Worm (Caenorhabditis elegans): ENCODE measurements around the gene C18A11.4.
A peak's percentile ranks its signal among the peaks of the same experiment; 100 is the strongest.

Gene C18A11.4

DNA sequence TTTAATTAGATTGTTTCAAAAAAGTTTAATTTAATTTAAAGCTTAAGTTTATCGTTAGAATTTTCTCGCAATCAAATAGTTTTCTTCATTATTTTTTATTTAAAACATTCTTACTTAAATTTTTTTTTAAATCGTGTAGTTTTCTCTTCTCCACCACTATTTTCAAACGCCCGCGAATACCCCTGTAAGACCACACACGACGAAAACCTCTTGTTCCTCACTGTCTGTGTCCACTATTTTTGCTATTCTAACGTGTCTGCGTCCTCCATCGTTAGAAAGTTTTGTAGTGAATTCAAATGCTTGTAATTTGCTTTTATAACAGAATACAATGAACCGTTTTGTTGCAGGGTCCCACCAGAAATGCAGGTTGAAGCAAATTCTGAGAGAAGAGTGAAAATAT lies 4.4 kb upstream of the C18A11.4 start, which contains the start of gene xol-1:
Gene xol-1 (plus strand): TSS at position 347 of the 400 bp plus-strand sequence.
- no peak for TF ChIP-seq Y75B8A.6 (GFP tag; IDR thresholded peaks at IDR 0.05)
- peak; percentile 77 for TF ChIP-seq tra-1 (GFP tag; IDR thresholded peaks at IDR 0.05)

DNA sequence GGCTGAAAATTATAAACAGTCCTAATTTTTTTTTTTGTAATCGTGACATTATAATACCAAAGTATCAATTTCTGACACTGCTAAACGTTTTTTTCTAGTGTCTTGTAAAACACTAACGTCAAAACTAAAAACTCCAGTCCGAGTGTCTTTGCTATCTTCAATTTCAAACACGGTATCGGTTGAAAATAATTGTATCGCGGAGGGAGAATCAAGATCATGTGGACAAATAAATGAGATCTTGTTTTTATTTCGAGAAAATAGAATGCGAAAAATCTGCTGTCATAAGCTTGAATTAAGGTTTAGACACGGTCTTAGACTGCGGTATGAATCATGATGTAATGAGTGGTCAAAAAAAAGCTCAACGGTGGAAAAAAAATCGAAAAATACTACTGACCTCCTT lies 3.3 kb downstream of the C18A11.4 start:
- peak in 1 of 2 experiments; percentile 15 for TF ChIP-seq daf-16 (GFP tag; optimal IDR thresholded peaks at IDR 0.05)
- TF ChIP-seq daf-16 (tag; optimal IDR thresholded peaks at IDR 0.05), result no peak
- no peak for TF ChIP-seq F49E8.2 (tag; optimal IDR thresholded peaks at IDR 0.05; ENCODE audit: borderline replicate concordance)
- TF ChIP-seq mdl-1 (tag; optimal IDR thresholded peaks at IDR 0.05), result no peak
- no peak for TF ChIP-seq nhr-77 (tag; optimal IDR thresholded peaks at IDR 0.05)
- TF ChIP-seq aha-1 (tag), result peak; percentile 43
- peak; percentile 9 for TF ChIP-seq F10B5.3 (tag; optimal IDR thresholded peaks at IDR 0.05)
- no peak for TF ChIP-seq ceh-82 (tag; optimal IDR thresholded peaks at IDR 0.05)
- TF ChIP-seq lin-29 (GFP tag; IDR thresholded peaks at IDR 0.05), result no peak

DNA sequence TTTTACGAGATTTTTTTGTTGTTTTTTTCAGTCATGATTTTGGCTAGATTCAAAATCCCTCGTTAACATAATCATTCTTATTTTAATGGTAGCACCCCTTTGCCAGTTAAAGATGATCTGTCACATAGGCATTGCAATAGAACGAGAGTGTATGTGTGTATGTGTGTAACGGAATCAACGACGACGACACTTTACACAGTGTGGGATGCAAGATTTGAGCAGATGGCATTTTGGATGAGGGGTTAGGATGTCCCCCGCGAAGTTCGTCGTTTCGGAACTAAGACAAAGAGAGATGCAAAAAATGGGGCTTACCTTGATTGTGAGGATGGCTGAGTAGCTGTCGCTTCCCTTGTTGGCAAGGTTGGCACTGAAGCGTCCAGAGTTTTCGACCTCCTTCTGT lies 6.7 kb downstream of the C18A11.4 start:
- TF ChIP-seq aha-1 (tag) (peak; percentile 44), snpc-1.2 (GFP tag; IDR thresholded peaks at IDR 0.05) (no peak)

DNA sequence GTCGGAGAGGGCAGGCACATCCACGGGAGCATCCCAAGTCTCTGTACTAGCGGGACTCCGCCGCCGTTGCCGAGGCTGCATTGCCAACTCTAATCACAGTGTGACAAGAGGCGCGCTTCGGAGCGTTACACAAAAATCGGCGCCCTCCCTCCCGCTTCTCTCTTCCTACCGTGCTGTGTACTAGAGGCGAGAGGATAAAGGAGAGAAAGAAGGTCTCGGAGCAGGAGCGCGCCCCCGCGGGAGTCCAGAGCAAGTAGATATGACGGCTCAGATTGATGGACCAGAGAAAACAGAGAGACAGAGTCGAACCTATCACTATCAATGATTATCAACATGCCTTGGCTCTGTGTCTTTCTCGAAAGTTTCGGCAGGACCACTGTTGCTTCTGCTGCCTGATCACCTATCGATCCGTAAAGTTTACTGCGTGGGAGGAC lies 7.7 kb downstream of the C18A11.4 start:
- TF ChIP-seq hlh-11 (tag; optimal IDR thresholded peaks at IDR 0.05) (peak; percentile 34), unc-62 (GFP tag; optimal IDR thresholded peaks at IDR 0.05 in 1 of 2) (peak in 1 of 2 experiments; percentile 73), unc-62 (tag; optimal IDR thresholded peaks at IDR 0.05) (no peak), ceh-20 (GFP tag; IDR thresholded peaks at IDR 0.05) (peak; percentile 62; the same call in 1 of the 2 replicates), daf-16 (GFP tag; optimal IDR thresholded peaks at IDR 0.05) (peak in 1 of 2 experiments; percentile 69), daf-16 (tag; optimal IDR thresholded peaks at IDR 0.05) (no peak), nhr-11 (tag; optimal IDR thresholded peaks at IDR 0.05) (peak; percentile 54), aha-1 (tag) (peak; percentile 61), ceh-62 (tag; optimal IDR thresholded peaks at IDR 0.05) (no peak), F10B5.3 (tag; optimal IDR thresholded peaks at IDR 0.05) (no peak), skn-1 (tag; optimal IDR thresholded peaks at IDR 0.05) (no peak), set-16 (GFP tag; IDR thresholded peaks at IDR 0.05) (peak; percentile 83), nhr-102 (tag; optimal IDR thresholded peaks at IDR 0.05) (no peak), ztf-7 (tag; optimal IDR thresholded peaks at IDR 0.05) (no peak), F49E8.2 (tag; optimal IDR thresholded peaks at IDR 0.05; ENCODE audit: borderline replicate concordance) (no peak), mep-1 (tag; optimal IDR thresholded peaks at IDR 0.05) (no peak)

DNA sequence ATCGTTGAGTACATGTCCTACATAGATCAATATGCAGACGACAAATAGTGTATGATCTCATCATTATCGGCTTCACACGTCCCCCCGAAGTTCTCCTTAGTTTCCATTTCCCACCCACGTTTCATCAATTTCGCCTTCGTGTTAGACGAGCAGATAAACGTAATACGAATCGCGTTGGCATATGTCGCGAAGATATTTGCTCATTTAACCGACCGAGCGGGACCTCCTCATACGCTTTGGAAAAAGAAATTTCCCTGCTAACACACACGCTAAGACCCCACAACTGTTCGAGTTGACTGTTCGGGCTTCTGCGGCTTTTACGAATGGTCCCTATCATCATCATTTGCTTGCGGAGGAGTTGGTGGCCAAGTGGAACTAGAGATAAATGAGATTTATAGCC lies 9.2 kb downstream of the C18A11.4 start:
- no peak for TF ChIP-seq unc-62 (GFP tag; optimal IDR thresholded peaks at IDR 0.05 in 1 of 2)
- TF ChIP-seq unc-62 (tag; optimal IDR thresholded peaks at IDR 0.05), result no peak
- TF ChIP-seq T20F7.1 (GFP tag; optimal IDR thresholded peaks at IDR 0.05), result no peak
- TF ChIP-seq snpc-4 (tag; optimal IDR thresholded peaks at IDR 0.05), result no peak
- no peak for TF ChIP-seq nhr-28 (tag; optimal IDR thresholded peaks at IDR 0.05)

DNA sequence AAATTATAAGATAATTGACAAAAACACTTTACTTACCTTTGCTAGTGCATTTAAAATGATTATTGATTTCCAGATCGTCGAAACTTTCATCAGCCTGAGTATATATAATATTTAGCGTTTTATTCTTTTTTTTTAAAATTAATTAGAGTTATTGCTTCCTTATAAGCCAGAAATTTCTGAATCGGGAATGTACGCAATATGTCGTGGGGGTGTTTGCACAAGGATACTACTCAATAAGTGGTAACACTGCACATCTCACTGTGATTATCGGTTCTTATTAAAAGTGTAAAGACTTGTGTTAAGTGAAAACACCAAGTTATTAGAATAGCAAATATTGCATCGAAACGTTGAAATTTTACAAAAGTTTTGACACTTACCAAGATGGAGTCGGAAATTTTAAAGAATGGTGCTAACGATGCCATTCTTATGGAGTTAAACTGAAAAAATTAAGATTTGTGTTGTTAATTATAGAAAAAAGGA lies 12.5 kb downstream of the C18A11.4 start, which contains the start of gene dim-1:
Gene dim-1 (minus strand): TSS at position 430 of the 480 bp plus-strand sequence.
- TF ChIP-seq nhr-41 (GFP tag; IDR thresholded peaks at IDR 0.05), result no peak
- TF ChIP-seq ceh-28 (tag; optimal IDR thresholded peaks at IDR 0.05), result no peak
- TF ChIP-seq T20F7.1 (GFP tag; optimal IDR thresholded peaks at IDR 0.05), result no peak
- peak; percentile 89 for TF ChIP-seq aha-1 (tag)

DNA sequence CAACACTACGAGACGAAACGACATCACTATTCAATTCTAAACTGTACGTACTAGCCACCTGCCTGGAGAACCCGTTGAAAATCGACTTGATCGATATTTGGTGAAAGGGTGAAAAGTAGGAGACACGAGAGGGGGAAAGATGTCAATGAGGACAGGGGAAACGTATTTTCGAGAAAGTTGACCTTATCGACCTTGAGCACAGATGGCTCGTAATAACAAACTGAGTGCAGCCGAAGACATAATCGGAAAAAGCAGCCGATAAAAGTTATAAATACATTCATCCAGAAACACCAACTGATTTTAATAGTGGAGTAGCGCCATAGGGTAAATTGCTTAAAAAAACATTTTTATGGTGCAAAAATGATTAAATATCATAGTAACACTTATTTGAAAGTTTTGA lies 14.7 kb downstream of the C18A11.4 start:
- TF ChIP-seq unc-62 (GFP tag; optimal IDR thresholded peaks at IDR 0.05 in 1 of 2) (peak in 1 of 2 experiments; percentile 69), unc-62 (tag; optimal IDR thresholded peaks at IDR 0.05) (no peak), snpc-1.2 (GFP tag; IDR thresholded peaks at IDR 0.05) (no peak)

Data from whole organism, L4 larva.